Fruit fly (Drosophila melanogaster) whole organism, wandering third instar larva: ENCODE measurements around the gene PK2-R2.
A peak's percentile ranks its signal among the peaks of the same experiment; 100 is the strongest.

ENCODE experiments used
- Abd-B ChIP-seq: fragments of >200 bp; optimal IDR thresholded peaks from 2 replicates; lab custom pipeline; 2017; ENCODE audit warnings: missing biosample characterization, missing genetic modification characterization
- CG9705 ChIP-seq: fragments of 200-800 bp; sonication (Bioruptor generic); optimal IDR thresholded peaks from 2 replicates; lab custom pipeline; 2018; ENCODE audit warnings: missing biosample characterization, mild to moderate bottlenecking, missing genetic modification characterization
- CrebA ChIP-seq: fragments of 200-800 bp; sonication (Bioruptor generic); optimal IDR thresholded peaks from 2 replicates; lab custom pipeline; 2016; ENCODE audit warnings: missing biosample characterization, mild to moderate bottlenecking, missing genetic modification characterization, borderline replicate concordance
- Hnf4 ChIP-seq: fragments of 200-800 bp; sonication (Bioruptor generic); optimal IDR thresholded peaks from 2 replicates; lab custom pipeline; 2016; ENCODE audit warnings: missing biosample characterization, mild to moderate bottlenecking, missing genetic modification characterization
- Hr83 ChIP-seq: fragments of 200-300 bp; sonication (Bioruptor generic); optimal IDR thresholded peaks from 2 replicates; lab custom pipeline; 2016; ENCODE audit warnings: missing biosample characterization, mild to moderate bottlenecking, missing genetic modification characterization, moderate library complexity; ENCODE audit not compliant: poor library complexity, severe bottlenecking
- Mio ChIP-seq: sonication (Bioruptor generic); optimal IDR thresholded peaks from 2 replicates; lab custom pipeline; 2016; ENCODE audit warnings: missing biosample characterization, missing genetic modification characterization
- Myc ChIP-seq: fragments of >200 bp; optimal IDR thresholded peaks from 2 replicates; lab custom pipeline; 2017
- N ChIP-seq: fragments of >200 bp; optimal IDR thresholded peaks from 2 replicates; lab custom pipeline; 2018; ENCODE audit warnings: missing biosample characterization, missing external identifiers, missing genetic modification characterization
- OdsH ChIP-seq: fragments of 200-800 bp; sonication (Bioruptor generic); optimal IDR thresholded peaks from 2 replicates; lab custom pipeline; 2016; ENCODE audit warnings: missing biosample characterization, mild to moderate bottlenecking, missing genetic modification characterization
- Rel ChIP-seq, 2 experiments: fragments of 200-800 bp; sonication (Bioruptor generic) in 1 of 2; optimal IDR thresholded peaks; 2 replicates in 1 of 2; 3 replicates in 1 of 2; lab custom pipeline; 2016 to 2019; ENCODE audit warnings: mild to moderate bottlenecking in 2 of 2, missing biosample characterization in 2 of 2, missing genetic modification characterization in 2 of 2, moderate library complexity in 1 of 2
- Sp1 ChIP-seq: fragments of 200-800 bp; sonication (Bioruptor generic); optimal IDR thresholded peaks from 3 replicates; lab custom pipeline; 2019; ENCODE audit warnings: missing biosample characterization, mild to moderate bottlenecking, missing genetic modification characterization, moderate library complexity
- Vsx2 ChIP-seq: fragments of 200-300, 225-300 bp; sonication (Bioruptor generic); optimal IDR thresholded peaks from 2 replicates; lab custom pipeline; 2018; ENCODE audit warnings: missing biosample characterization, missing genetic modification characterization; ENCODE audit not compliant: partially characterized antibody
- br ChIP-seq: fragments of 200-800 bp; sonication (Bioruptor generic); optimal IDR thresholded peaks from 2 replicates; lab custom pipeline; 2016; ENCODE audit warnings: missing biosample characterization, missing genetic modification characterization
- brk ChIP-seq: fragments of 200-800 bp; sonication (Bioruptor generic); optimal IDR thresholded peaks from 2 replicates; lab custom pipeline; 2016; ENCODE audit warnings: missing biosample characterization, mild to moderate bottlenecking, missing genetic modification characterization
- dl ChIP-seq, 2 experiments: fragments of 175-275, 200-275 bp in 1 of 2; fragments of 200-275 bp in 1 of 2; sonication (Bioruptor generic); optimal IDR thresholded peaks; lab custom pipeline; 2018; ENCODE audit warnings: mild to moderate bottlenecking in 2 of 2, missing biosample characterization in 2 of 2, missing genetic modification characterization in 2 of 2, moderate library complexity in 2 of 2; ENCODE audit not compliant: partially characterized antibody in 2 of 2, insufficient read depth in 1 of 2
- foxo ChIP-seq, 2 experiments: fragments of 200-800 bp; sonication (Bioruptor generic); optimal IDR thresholded peaks; 2 replicates in 1 of 2; 3 replicates in 1 of 2; lab custom pipeline; 2016 to 2017; ENCODE audit warnings: missing biosample characterization in 2 of 2, missing genetic modification characterization in 2 of 2
- fru ChIP-seq: fragments of 200-800 bp; sonication (Bioruptor generic); optimal IDR thresholded peaks from 3 replicates; lab custom pipeline; 2016; ENCODE audit warnings: missing biosample characterization, mild to moderate bottlenecking, missing genetic modification characterization
- h ChIP-seq: fragments of 200-800 bp; sonication (Bioruptor generic); optimal IDR thresholded peaks from 3 replicates; lab custom pipeline; 2016; ENCODE audit warnings: missing biosample characterization, mild to moderate bottlenecking, missing genetic modification characterization
- lola ChIP-seq: fragments of >200 bp; optimal IDR thresholded peaks from 2 replicates; lab custom pipeline; 2017; ENCODE audit warnings: missing biosample characterization, missing genetic modification characterization
- pan ChIP-seq: fragments of >200 bp; optimal IDR thresholded peaks from 2 replicates; lab custom pipeline; 2017
- psq ChIP-seq: fragments of 200-800 bp; sonication (Bioruptor generic); optimal IDR thresholded peaks from 3 replicates; lab custom pipeline; 2017; ENCODE audit warnings: missing biosample characterization, mild to moderate bottlenecking, missing genetic modification characterization, moderate library complexity
- rgr ChIP-seq: fragments of 200-800 bp; sonication (Bioruptor generic); optimal IDR thresholded peaks from 3 replicates; lab custom pipeline; 2016; ENCODE audit warnings: missing biosample characterization, mild to moderate bottlenecking, missing genetic modification characterization
- sage ChIP-seq: fragments of 200-800 bp; sonication (Bioruptor generic); optimal IDR thresholded peaks from 2 replicates; lab custom pipeline; 2016; ENCODE audit warnings: missing biosample characterization, mild to moderate bottlenecking, missing genetic modification characterization
- sv ChIP-seq: fragments of 200-800 bp; sonication (Bioruptor generic); optimal IDR thresholded peaks from 3 replicates; lab custom pipeline; 2016; ENCODE audit warnings: missing biosample characterization, missing genetic modification characterization
- tai ChIP-seq: sonication (Bioruptor generic); optimal IDR thresholded peaks from 2 replicates; lab custom pipeline; 2016; ENCODE audit warnings: missing biosample characterization, missing genetic modification characterization
- usp ChIP-seq: fragments of >200 bp; optimal IDR thresholded peaks from 2 replicates; lab custom pipeline; 2017; ENCODE audit warnings: missing biosample characterization, missing genetic modification characterization

Gene PK2-R2

dm6 chr3R:13303126-13303525, 30.8 kb downstream of the PK2-R2 start, which contains the start of gene CG43208:
TSS of gene CG43208 (plus strand) at chr3R:13303426.
- no peak for TF ChIP-seq Rel (GFP tag; optimal IDR thresholded peaks at IDR 0.05; lab: Kevin White, UChicago)
- TF ChIP-seq Rel (tag; optimal IDR thresholded peaks at IDR 0.05; lab: Kevin White, UChicago) = no peak
- TF ChIP-seq Vsx2 (GFP tag; lab: Kevin White, UChicago) = no peak
- TF ChIP-seq h (GFP tag; lab: Kevin White, UChicago) = no peak
- TF ChIP-seq CrebA = no peak
- no peak for TF ChIP-seq rgr
- no peak for TF ChIP-seq dl (GFP tag; optimal IDR thresholded peaks at IDR 0.05; lab: Kevin White, UChicago; ENCODE audit: insufficient read depth in 1 of 2, partially characterized antibody in 2 of 2)
- TF ChIP-seq br = no peak
- no peak for TF ChIP-seq sv
- no peak for TF ChIP-seq sage
- TF ChIP-seq foxo (GFP tag; optimal IDR thresholded peaks at IDR 0.05; lab: Kevin White, UChicago) = no peak
- no peak for TF ChIP-seq Hnf4 (GFP tag; lab: Kevin White, UChicago)
- TF ChIP-seq Mio (GFP tag; lab: Kevin White, UChicago) = no peak
- TF ChIP-seq lola (GFP tag; lab: Kevin White, UChicago) = no peak

dm6 chr3R:13302348-13302747, 31.6 kb downstream of the PK2-R2 start, which contains the start of gene CG32473:
TSS of gene CG32473 (plus strand) at chr3R:13302648.
- TF ChIP-seq Mio (GFP tag; lab: Kevin White, UChicago) (no peak), Rel (GFP tag; optimal IDR thresholded peaks at IDR 0.05; lab: Kevin White, UChicago) (no peak), Rel (tag; optimal IDR thresholded peaks at IDR 0.05; lab: Kevin White, UChicago) (peak; percentile 13)

- no peak for TF ChIP-seq tai (GFP tag; lab: Kevin White, UChicago)
- no peak for TF ChIP-seq Myc (lab: Kevin White, UChicago)
- no peak for TF ChIP-seq CrebA
- no peak for TF ChIP-seq lola (GFP tag; lab: Kevin White, UChicago)
- TF ChIP-seq Sp1 (GFP tag; lab: Kevin White, UChicago) = no peak
- no peak for TF ChIP-seq foxo (GFP tag; optimal IDR thresholded peaks at IDR 0.05; lab: Kevin White, UChicago)
- TF ChIP-seq CG9705 (GFP tag; lab: Kevin White, UChicago) = no peak
- no peak for TF ChIP-seq N (GFP tag; lab: Kevin White, UChicago)
- no peak for TF ChIP-seq br
- no peak for TF ChIP-seq rgr
- TF ChIP-seq Hr83 (GFP tag; lab: Kevin White, UChicago) = no peak
- TF ChIP-seq dl (GFP tag; optimal IDR thresholded peaks at IDR 0.05; lab: Kevin White, UChicago; ENCODE audit: insufficient read depth in 1 of 2, partially characterized antibody in 2 of 2) = no peak
- no peak for TF ChIP-seq brk (GFP tag; lab: Kevin White, UChicago)
- no peak for TF ChIP-seq usp (GFP tag; lab: Kevin White, UChicago)
- no peak for TF ChIP-seq OdsH (GFP tag; lab: Kevin White, UChicago)
- TF ChIP-seq psq = no peak
- no peak for TF ChIP-seq Rel (GFP tag; optimal IDR thresholded peaks at IDR 0.05; lab: Kevin White, UChicago)
- no peak for TF ChIP-seq Rel (tag; optimal IDR thresholded peaks at IDR 0.05; lab: Kevin White, UChicago)
- TF ChIP-seq Vsx2 (GFP tag; lab: Kevin White, UChicago) = no peak
- no peak for TF ChIP-seq sage
- no peak for TF ChIP-seq h (GFP tag; lab: Kevin White, UChicago)
These were observed 35.7 kb downstream of the PK2-R2 start, which contains the start of gene CG8774 for dm6 chr3R:13298114-13298818. TSS of gene CG8774 (plus strand) at chr3R:13298768.

dm6 chr3R:13294461-13294860, 39.5 kb downstream of the PK2-R2 start, which contains the start of gene CG8773:
TSS of gene CG8773 (plus strand) at chr3R:13294748.
- TF ChIP-seq h (GFP tag; lab: Kevin White, UChicago) (peak; percentile 58), dl (GFP tag; optimal IDR thresholded peaks at IDR 0.05; lab: Kevin White, UChicago; ENCODE audit: insufficient read depth in 1 of 2, partially characterized antibody in 2 of 2) (no peak)
- TF ChIP-seq, all 38 proteins: peak for 1

- TF ChIP-seq foxo (GFP tag; optimal IDR thresholded peaks at IDR 0.05; lab: Kevin White, UChicago) = no peak
- no peak for TF ChIP-seq N (GFP tag; lab: Kevin White, UChicago)
- TF ChIP-seq psq = no peak
- TF ChIP-seq Abd-B (GFP tag; lab: Kevin White, UChicago) = no peak
- TF ChIP-seq usp (GFP tag; lab: Kevin White, UChicago) = no peak
- TF ChIP-seq fru (GFP tag; lab: Kevin White, UChicago) = no peak
- no peak for TF ChIP-seq Sp1 (GFP tag; lab: Kevin White, UChicago)
- no peak for TF ChIP-seq CrebA
- TF ChIP-seq pan (lab: Kevin White, UChicago) = no peak
- no peak for TF ChIP-seq dl (GFP tag; optimal IDR thresholded peaks at IDR 0.05; lab: Kevin White, UChicago; ENCODE audit: insufficient read depth in 1 of 2, partially characterized antibody in 2 of 2)
These were observed 40.7 kb downstream of the PK2-R2 start, which contains the start of gene wntD for dm6 chr3R:13293148-13293756. TSS of gene wntD (minus strand) at chr3R:13293198.
